Fruit fly (Drosophila melanogaster) whole organism, embryonic: ENCODE results near the gene CG14561.

Source experiments
- Atf-2 ChIP-seq: fragments of 200-800 bp; sonication (Bioruptor generic); optimal IDR thresholded peaks from 2 replicates; lab custom pipeline; 2016; ENCODE audit warnings: missing biosample characterization, missing genetic modification characterization
- B-H2 ChIP-seq: fragments of 200-800 bp; sonication (Bioruptor generic); optimal IDR thresholded peaks from 2 replicates; lab custom pipeline; 2018; ENCODE audit warnings: missing biosample characterization, mild to moderate bottlenecking, missing genetic modification characterization
- CG10147 ChIP-seq: fragments of 200-800 bp; sonication (Bioruptor generic); optimal IDR thresholded peaks from 2 replicates; lab custom pipeline; 2019; ENCODE audit warnings: missing biosample characterization, mild to moderate bottlenecking, missing genetic modification characterization, moderate library complexity
- CG11398 ChIP-seq: fragments of 200-800 bp; sonication (Bioruptor generic); optimal IDR thresholded peaks from 2 replicates; lab custom pipeline; 2016; ENCODE audit warnings: missing biosample characterization, missing genetic modification characterization
- CG11695 ChIP-seq: fragments of 200-800 bp; sonication (Bioruptor generic); IDR thresholded peaks from 3 replicates; pipeline ENCODE4 v1.3.6; 2022; ENCODE audit warnings: missing biosample characterization, missing genetic modification characterization
- CG12659 ChIP-seq: fragments of 200-800 bp; sonication (Bioruptor generic); optimal IDR thresholded peaks from 3 replicates; lab custom pipeline; 2017; ENCODE audit warnings: mild to moderate bottlenecking, missing biosample characterization, missing genetic modification reagents, missing genetic modification characterization
- CG14860 ChIP-seq: fragments of 200-800 bp; sonication (Bioruptor generic); IDR thresholded peaks from 3 replicates; pipeline ENCODE4 v1.3.6; 2022; ENCODE audit warnings: missing biosample characterization, missing genetic modification characterization; ENCODE audit not compliant: partially characterized antibody
- CG1529 ChIP-seq: fragments of 200-800 bp; sonication (Bioruptor generic); optimal IDR thresholded peaks from 3 replicates; lab custom pipeline; 2018; ENCODE audit warnings: missing biosample characterization, missing genetic modification characterization
- CG2129 ChIP-seq: fragments of 200-800 bp; sonication (Bioruptor generic); IDR thresholded peaks from 2 replicates; pipeline ENCODE4 v1.3.6; 2022; ENCODE audit warnings: missing biosample characterization, missing genetic modification characterization; ENCODE audit not compliant: partially characterized antibody
- CG2712 ChIP-seq: fragments of 200-800 bp; optimal IDR thresholded peaks from 3 replicates; lab custom pipeline; 2019; ENCODE audit warnings: missing biosample characterization, mild to moderate bottlenecking, missing genetic modification characterization, moderate library complexity
- CG6813 ChIP-seq: fragments of 200-800 bp; sonication (Bioruptor generic); optimal IDR thresholded peaks from 2 replicates; lab custom pipeline; 2017; ENCODE audit warnings: missing biosample characterization, missing genetic modification characterization, mild to moderate bottlenecking, moderate library complexity, missing genetic modification reagents
- CG7556 ChIP-seq: fragments of 200-800 bp; sonication (Bioruptor generic); optimal IDR thresholded peaks from 2 replicates; lab custom pipeline; 2017; ENCODE audit warnings: missing biosample characterization, mild to moderate bottlenecking, missing genetic modification characterization
- CG9797 ChIP-seq: fragments of 200-800 bp; sonication (Bioruptor generic); optimal IDR thresholded peaks from 3 replicates; lab custom pipeline; 2018; ENCODE audit warnings: missing biosample characterization, mild to moderate bottlenecking, missing genetic modification characterization
- Dref ChIP-seq: fragments of 200-800 bp; sonication (Bioruptor generic); IDR thresholded peaks from 2 replicates; pipeline ENCODE4 v1.3.6; 2022; ENCODE audit warnings: missing biosample characterization, missing genetic modification characterization
- H15 ChIP-seq: fragments of 200-800 bp; sonication (Bioruptor generic); IDR thresholded peaks from 3 replicates; pipeline ENCODE4 v1.3.6; 2022; ENCODE audit warnings: missing biosample characterization, missing genetic modification characterization
- Hey ChIP-seq: fragments of 200-800 bp; sonication (Bioruptor generic); optimal IDR thresholded peaks from 3 replicates; lab custom pipeline; 2018; ENCODE audit warnings: missing biosample characterization, mild to moderate bottlenecking, missing genetic modification characterization
- HmgD ChIP-seq: fragments of 200-800 bp; sonication (Bioruptor generic); optimal IDR thresholded peaks from 3 replicates; lab custom pipeline; 2016; ENCODE audit warnings: missing biosample characterization, missing genetic modification characterization
- NFAT ChIP-seq: fragments of 200-800 bp; sonication (Bioruptor generic); IDR thresholded peaks from 2 replicates; pipeline ENCODE4 v1.3.6; 2022; ENCODE audit warnings: missing biosample characterization, missing genetic modification characterization
- PHDP ChIP-seq: fragments of 200-800 bp; sonication (Bioruptor generic); optimal IDR thresholded peaks from 3 replicates; lab custom pipeline; 2018; ENCODE audit warnings: missing biosample characterization, mild to moderate bottlenecking, missing genetic modification characterization, moderate library complexity
- Six4 ChIP-seq: fragments of 200-800 bp; sonication (Bioruptor generic); optimal IDR thresholded peaks from 2 replicates; lab custom pipeline; 2016; ENCODE audit warnings: missing biosample characterization, missing genetic modification characterization
- Sox100B ChIP-seq: fragments of 200-800 bp; sonication (Bioruptor generic); optimal IDR thresholded peaks from 3 replicates; lab custom pipeline; 2018; ENCODE audit warnings: missing biosample characterization, mild to moderate bottlenecking, missing genetic modification characterization
- TFAM ChIP-seq: fragments of 200-800 bp; sonication (Bioruptor generic); optimal IDR thresholded peaks from 2 replicates; lab custom pipeline; 2017; ENCODE audit warnings: missing biosample characterization, missing genetic modification characterization, inconsistent platforms
- amos ChIP-seq: fragments of 200-800 bp; sonication (Bioruptor generic); IDR thresholded peaks from 2 replicates; pipeline ENCODE4 v1.3.6; 2022; ENCODE audit warnings: missing biosample characterization, missing genetic modification characterization; ENCODE audit not compliant: partially characterized antibody
- aop ChIP-seq: fragments of 200-800 bp; sonication (Bioruptor generic); IDR thresholded peaks from 2 replicates; pipeline ENCODE4 v1.3.6; 2022; ENCODE audit warnings: missing biosample characterization, missing genetic modification characterization
- ash1 ChIP-seq: fragments of 200-800 bp; sonication (Bioruptor generic); optimal IDR thresholded peaks from 2 replicates; lab custom pipeline; 2018; ENCODE audit warnings: missing biosample characterization, mild to moderate bottlenecking, missing genetic modification characterization
- bsh ChIP-seq, 2 experiments: fragments of 200-800 bp; sonication (Bioruptor generic); optimal IDR thresholded peaks; 2 replicates each; lab custom pipeline; 2017 to 2018; ENCODE audit warnings: mild to moderate bottlenecking in 2 of 2, missing biosample characterization in 2 of 2, missing genetic modification characterization in 2 of 2, moderate library complexity in 1 of 2
- cas ChIP-seq: fragments of 200-800 bp; sonication (Bioruptor generic); IDR thresholded peaks from 2 replicates; pipeline ENCODE4 v1.3.6; 2022; ENCODE audit warnings: missing biosample characterization, missing genetic modification characterization
- emc ChIP-seq: fragments of 200-800 bp; sonication (Bioruptor generic); optimal IDR thresholded peaks from 2 replicates; lab custom pipeline; 2016; ENCODE audit warnings: missing biosample characterization, missing genetic modification characterization
- ewg ChIP-seq: fragments of 200-800 bp; sonication (Bioruptor generic); optimal IDR thresholded peaks from 3 replicates; lab custom pipeline; 2017; ENCODE audit warnings: mild to moderate bottlenecking, missing biosample characterization, missing genetic modification reagents, missing genetic modification characterization
- eyg ChIP-seq: fragments of 200-800 bp; sonication (Bioruptor generic); optimal IDR thresholded peaks from 3 replicates; lab custom pipeline; 2016; ENCODE audit warnings: missing biosample characterization, missing genetic modification characterization
- fd96Cb ChIP-seq: fragments of 200-800 bp; sonication (Bioruptor generic); optimal IDR thresholded peaks from 2 replicates; lab custom pipeline; 2018; ENCODE audit warnings: missing biosample characterization, mild to moderate bottlenecking, missing genetic modification characterization, moderate library complexity
- gro ChIP-seq: fragments of 200-800 bp; sonication (Bioruptor generic); optimal IDR thresholded peaks from 2 replicates; lab custom pipeline; 2016; ENCODE audit warnings: missing biosample characterization, missing genetic modification characterization
- gt ChIP-seq: fragments of 200-800 bp; sonication (Bioruptor generic); IDR thresholded peaks from 2 replicates; pipeline ENCODE4 v1.3.6; 2022; ENCODE audit warnings: missing biosample characterization, missing genetic modification characterization
- lov ChIP-seq, 2 experiments: fragments of 200-800 bp in 1 of 2; fragments of >200 bp in 1 of 2; sonication (Bioruptor generic) in 1 of 2; IDR thresholded peaks in 1 of 2; optimal IDR thresholded peaks in 1 of 2; 2 replicates in 1 of 2; 3 replicates in 1 of 2; pipeline versions ENCODE4 v1.3.6 to Lab custom; 2017 to 2022; ENCODE audit warnings: missing biosample characterization in 1 of 2, missing genetic modification characterization in 1 of 2
- pita ChIP-seq: fragments of 200-800 bp; sonication (Bioruptor generic); optimal IDR thresholded peaks from 2 replicates; lab custom pipeline; 2017; ENCODE audit warnings: missing biosample characterization, mild to moderate bottlenecking, missing genetic modification characterization
- pnt ChIP-seq: fragments of 200-800 bp; sonication (Bioruptor generic); optimal IDR thresholded peaks from 3 replicates; lab custom pipeline; 2016; ENCODE audit warnings: missing biosample characterization, missing genetic modification characterization
- pzg ChIP-seq: fragments of 200-800 bp; sonication (Bioruptor generic); optimal IDR thresholded peaks from 3 replicates; lab custom pipeline; 2018; ENCODE audit warnings: missing biosample characterization, mild to moderate bottlenecking, missing genetic modification characterization, moderate library complexity
- rib ChIP-seq: fragments of 200-800 bp; sonication (Bioruptor generic); IDR thresholded peaks from 2 replicates; pipeline ENCODE4 v1.3.6; 2022; ENCODE audit warnings: missing biosample characterization, missing genetic modification characterization
- run ChIP-seq: fragments of 200-800 bp; sonication (Bioruptor generic); optimal IDR thresholded peaks from 3 replicates; lab custom pipeline; 2018; ENCODE audit warnings: missing biosample characterization, mild to moderate bottlenecking, missing genetic modification characterization
- sens-2 ChIP-seq: fragments of 200-800 bp; sonication (Bioruptor generic); IDR thresholded peaks from 2 replicates; pipeline ENCODE4 v1.3.6; 2022; ENCODE audit warnings: missing biosample characterization, missing genetic modification characterization
- shn ChIP-seq: fragments of 200-800 bp; sonication (Bioruptor generic); optimal IDR thresholded peaks from 3 replicates; lab custom pipeline; 2016; ENCODE audit warnings: missing biosample characterization, missing genetic modification characterization
- sr ChIP-seq: fragments of 200-800 bp; sonication (Bioruptor generic); IDR thresholded peaks from 3 replicates; pipeline ENCODE4 v1.3.6; 2022; ENCODE audit warnings: missing biosample characterization, missing genetic modification characterization
- tgo ChIP-seq: fragments of 200-800 bp; sonication (Bioruptor generic); IDR thresholded peaks from 3 replicates; pipeline ENCODE4 v1.3.6; 2022; ENCODE audit warnings: missing biosample characterization, missing genetic modification characterization
- tio ChIP-seq: fragments of 200-800 bp; sonication (Bioruptor generic); optimal IDR thresholded peaks from 2 replicates; lab custom pipeline; 2017; ENCODE audit warnings: missing biosample characterization, missing genetic modification characterization, inconsistent platforms
- tup ChIP-seq: fragments of 200-800 bp; sonication (Bioruptor generic); optimal IDR thresholded peaks from 2 replicates; lab custom pipeline; 2016; ENCODE audit warnings: missing biosample characterization, mild to moderate bottlenecking, missing genetic modification characterization, moderate library complexity
- vnd ChIP-seq: fragments of 200-800 bp; sonication (Bioruptor generic); IDR thresholded peaks from 3 replicates; pipeline ENCODE4 v1.3.6; 2022; ENCODE audit warnings: missing biosample characterization, missing genetic modification characterization; ENCODE audit not compliant: partially characterized antibody
- wek ChIP-seq: fragments of 200-800 bp; sonication (Bioruptor generic); optimal IDR thresholded peaks from 3 replicates; lab custom pipeline; 2018; ENCODE audit warnings: missing biosample characterization, mild to moderate bottlenecking, missing genetic modification characterization, moderate library complexity
- wor ChIP-seq: fragments of 200-800 bp; sonication (Bioruptor generic); IDR thresholded peaks from 2 replicates; pipeline ENCODE4 v1.3.6; 2022; ENCODE audit warnings: missing biosample characterization, missing genetic modification characterization

The CG14561 gene

dm6 chr3L:22075706-22076398 is 10.1 kb downstream of the CG14561 start, which contains the start of the genes CG7130 and RpLP0 (continued):
- TF ChIP-seq amos (GFP tag; lab: Robert Waterston, UW), result peak; percentile 42; the same call in 1 of the 2 replicates
- no peak; the same call in 2 of the 3 replicates for TF ChIP-seq vnd (GFP tag; lab: Robert Waterston, UW)
- TF ChIP-seq CG12659 (GFP tag; lab: Kevin White, UChicago), result peak; percentile 97
- peak; percentile 71 for TF ChIP-seq tup (GFP tag; lab: Kevin White, UChicago)
- peak; percentile 88 for TF ChIP-seq Atf-2 (GFP tag; lab: Kevin White, UChicago)
- TF ChIP-seq gro (GFP tag; lab: Kevin White, UChicago), result peak; percentile 84
- peak; percentile 52 for TF ChIP-seq wor (GFP tag; lab: Robert Waterston, UW)
- peak; percentile 90 for TF ChIP-seq shn (GFP tag; lab: Kevin White, UChicago)
- TF ChIP-seq pita (GFP tag; lab: Kevin White, UChicago), result no peak
- TF ChIP-seq HmgD (GFP tag; lab: Kevin White, UChicago), result peak; percentile 85
- TF ChIP-seq ewg, result peak; percentile 85
- peak; percentile 85 for TF ChIP-seq TFAM (GFP tag; lab: Kevin White, UChicago)
- no peak for TF ChIP-seq lov (optimal IDR thresholded peaks at IDR 0.05; lab: Kevin White, UChicago)
- peak; percentile 94 for TF ChIP-seq lov (GFP tag; IDR thresholded peaks at IDR 0.05; lab: Robert Waterston, UW)
- peak; percentile 78 for TF ChIP-seq run (tag; lab: Kevin White, UChicago)
- peak; percentile 90 for TF ChIP-seq emc
- TF ChIP-seq Sox100B (GFP tag; lab: Kevin White, UChicago), result peak; percentile 94
- TF ChIP-seq B-H2 (GFP tag; lab: Kevin White, UChicago), result peak; percentile 96
- peak; percentile 88 for TF ChIP-seq Hey (tag; lab: Kevin White, UChicago)
- peak; percentile 74; the same call in 1 of the 2 replicates for TF ChIP-seq cas (GFP tag; lab: Robert Waterston, UW)
- TF ChIP-seq Six4 (GFP tag; lab: Kevin White, UChicago), result peak; percentile 82
- TF ChIP-seq pnt (GFP tag; lab: Kevin White, UChicago), result peak; percentile 56
- peak; percentile 65; the same call in 2 of the 3 replicates for TF ChIP-seq CG11695 (GFP tag; lab: Robert Waterston, UW)
- TF ChIP-seq NFAT (GFP tag; lab: Robert Waterston, UW), result peak; percentile 94
- 0 out of 2 replicates have a peak, but pooled peaks have one; percentile 35 for TF ChIP-seq gt
- TF ChIP-seq sr (GFP tag; lab: Robert Waterston, UW), result peak; percentile 90
- TF ChIP-seq tio, result peak; percentile 82
- peak; percentile 98 for TF ChIP-seq CG9797 (GFP tag; lab: Kevin White, UChicago)
- TF ChIP-seq CG14860 (GFP tag; lab: Robert Waterston, UW), result 0 out of 3 replicates have a peak, but pooled peaks have one; percentile 18
- TF ChIP-seq CG1529 (GFP tag; lab: Kevin White, UChicago), result peak; percentile 90
- TF ChIP-seq sens-2 (GFP tag; lab: Robert Waterston, UW), result peak; percentile 92
- peak; percentile 75 for TF ChIP-seq tgo (GFP tag; lab: Robert Waterston, UW)
- TF ChIP-seq CG2129 (GFP tag; lab: Robert Waterston, UW), result no peak; the same call in 1 of the 2 replicates
- TF ChIP-seq ash1, result peak; percentile 95
- TF ChIP-seq H15, result peak; percentile 77
- TF ChIP-seq aop, result no peak
- peak; percentile 39 to 84 for TF ChIP-seq bsh (GFP tag; optimal IDR thresholded peaks at IDR 0.05; lab: Kevin White, UChicago)
- TF ChIP-seq eyg, result peak; percentile 95
- TF ChIP-seq Dref, result peak; percentile 64
- peak; percentile 74 for TF ChIP-seq fd96Cb (tag; lab: Kevin White, UChicago)
- peak; percentile 88 for TF ChIP-seq CG10147 (GFP tag; lab: Kevin White, UChicago)
- peak; percentile 89 for TF ChIP-seq PHDP (tag; lab: Kevin White, UChicago)
- TF ChIP-seq CG2712 (tag; lab: Kevin White, UChicago), result peak; percentile 87
- TF ChIP-seq CG6813 (GFP tag; lab: Kevin White, UChicago), result peak; percentile 95
- TF ChIP-seq pzg, result peak; percentile 93
- peak; percentile 79 for TF ChIP-seq CG7556
- TF ChIP-seq wek (GFP tag; lab: Kevin White, UChicago), result peak; percentile 94
- peak; percentile 94 for TF ChIP-seq CG11398 (GFP tag; lab: Kevin White, UChicago)
- TF ChIP-seq rib (GFP tag; lab: Robert Waterston, UW), result peak; percentile 58; the same call in 1 of the 2 replicates
